Fruit fly (Drosophila melanogaster): Measurements from ENCODE around the gene CG14015.

DNA sequence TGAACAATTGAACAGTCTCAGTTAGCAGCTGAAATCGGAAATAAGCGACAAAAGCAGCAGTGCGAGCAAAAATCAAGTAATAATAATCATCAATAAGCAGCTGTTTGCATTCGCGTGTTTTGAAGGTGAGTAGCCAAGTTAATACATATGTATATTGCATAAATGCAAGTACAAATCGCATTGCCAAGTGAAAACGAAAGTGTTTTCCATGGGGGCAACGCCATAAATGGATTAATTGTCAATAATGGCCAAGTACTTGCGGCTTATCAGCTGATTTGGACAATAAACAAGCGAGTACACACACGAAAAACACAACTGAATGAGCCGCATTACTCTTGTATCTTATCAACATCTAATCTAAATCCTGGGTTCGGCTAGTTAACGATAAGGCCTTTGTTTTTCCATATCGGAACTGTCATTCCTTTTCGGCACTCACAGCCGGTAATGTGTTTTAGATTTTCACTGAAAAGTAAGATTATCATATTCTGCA, 8.3 kb upstream of the CG14015 start:
- no peak for TF ChIP-seq CTCF (optimal IDR thresholded peaks at IDR 0.05)
- TF ChIP-seq CG8478 (optimal IDR thresholded peaks at IDR 0.05): no peak
